Fruit fly (Drosophila melanogaster) whole organism, embryonic: ENCODE measurements around the gene hbt.

Experiments
- Ada2b ChIP-seq: fragments of 200-800 bp; sonication (Bioruptor generic); IDR thresholded peaks from 2 replicates; pipeline ENCODE4 v1.3.6; 2022; ENCODE audit warnings: missing biosample characterization, missing genetic modification characterization
- C15 ChIP-seq: fragments of 200-800 bp; sonication (Bioruptor generic); IDR thresholded peaks from 3 replicates; pipeline ENCODE4 v1.3.6; 2022; ENCODE audit warnings: missing biosample characterization, missing genetic modification characterization
- CG11247 ChIP-seq: fragments of 200-800 bp; sonication (Bioruptor generic); IDR thresholded peaks from 2 replicates; pipeline ENCODE4 v1.3.6; 2022; ENCODE audit warnings: missing biosample characterization, missing genetic modification characterization
- CG13123 ChIP-seq: fragments of 200-800 bp; sonication (Bioruptor generic); optimal IDR thresholded peaks from 2 replicates; lab custom pipeline; 2016; ENCODE audit warnings: missing biosample characterization, missing genetic modification characterization
- CG15479 ChIP-seq: fragments of 200-800 bp; sonication (Bioruptor generic); optimal IDR thresholded peaks from 3 replicates; lab custom pipeline; 2019; ENCODE audit warnings: missing biosample characterization, mild to moderate bottlenecking, missing genetic modification characterization, moderate library complexity
- CG18011 ChIP-seq: fragments of 200-800 bp; sonication (Bioruptor generic); optimal IDR thresholded peaks from 2 replicates; lab custom pipeline; 2017; ENCODE audit warnings: missing biosample characterization, missing genetic modification characterization, mild to moderate bottlenecking, moderate library complexity, missing genotype
- CG18599 ChIP-seq: fragments of 200-800 bp; sonication (Bioruptor generic); optimal IDR thresholded peaks from 3 replicates; lab custom pipeline; 2017; ENCODE audit warnings: missing biosample characterization, missing genetic modification characterization, mild to moderate bottlenecking, moderate library complexity, missing genetic modification reagents
- CG2120 ChIP-seq: fragments of 200-800 bp; sonication (Bioruptor generic); optimal IDR thresholded peaks from 3 replicates; lab custom pipeline; 2016; ENCODE audit warnings: missing biosample characterization, missing genetic modification characterization
- CG2202 ChIP-seq: fragments of 200-800 bp; sonication (Bioruptor generic); optimal IDR thresholded peaks from 2 replicates; lab custom pipeline; 2018; ENCODE audit warnings: missing biosample characterization, mild to moderate bottlenecking, missing genetic modification characterization
- CG2712 ChIP-seq: fragments of 200-800 bp; optimal IDR thresholded peaks from 3 replicates; lab custom pipeline; 2019; ENCODE audit warnings: missing biosample characterization, mild to moderate bottlenecking, missing genetic modification characterization, moderate library complexity
- CG30403 ChIP-seq: fragments of 200-800 bp; sonication (Bioruptor generic); optimal IDR thresholded peaks from 3 replicates; lab custom pipeline; 2016; ENCODE audit warnings: missing biosample characterization, missing genetic modification characterization
- CG32767 ChIP-seq: fragments of 200-800 bp; sonication (Bioruptor generic); IDR thresholded peaks from 2 replicates; pipeline ENCODE4 v1.3.6; 2022; ENCODE audit warnings: missing biosample characterization, missing genetic modification characterization
- CG6813 ChIP-seq: fragments of 200-800 bp; sonication (Bioruptor generic); optimal IDR thresholded peaks from 2 replicates; lab custom pipeline; 2017; ENCODE audit warnings: missing biosample characterization, missing genetic modification characterization, mild to moderate bottlenecking, moderate library complexity, missing genetic modification reagents
- CG7987 ChIP-seq: fragments of 200-800 bp; sonication (Bioruptor generic); optimal IDR thresholded peaks from 2 replicates; lab custom pipeline; 2018; ENCODE audit warnings: missing biosample characterization, mild to moderate bottlenecking, missing genetic modification characterization, moderate library complexity
- CG8388 ChIP-seq: fragments of 200-800 bp; sonication (Bioruptor generic); optimal IDR thresholded peaks from 2 replicates; lab custom pipeline; 2019; ENCODE audit warnings: missing biosample characterization, mild to moderate bottlenecking, missing genetic modification characterization, moderate library complexity
- CG8478 ChIP-seq: fragments of >200 bp; optimal IDR thresholded peaks from 2 replicates; lab custom pipeline; 2018
- Camta ChIP-seq: fragments of 200-800 bp; sonication (Bioruptor generic); optimal IDR thresholded peaks from 2 replicates; lab custom pipeline; 2016; ENCODE audit warnings: missing biosample characterization, missing genetic modification characterization
- CrebB ChIP-seq: fragments of 200-800 bp; sonication (Bioruptor generic); optimal IDR thresholded peaks from 3 replicates; lab custom pipeline; 2018; ENCODE audit warnings: missing biosample characterization, mild to moderate bottlenecking, missing genetic modification characterization
- D ChIP-seq, 2 experiments: fragments of 200-800 bp in 1 of 2; fragments of >200 bp in 1 of 2; sonication (Bioruptor generic) in 1 of 2; optimal IDR thresholded peaks; 2 replicates in 1 of 2; 3 replicates in 1 of 2; lab custom pipeline; 2017; ENCODE audit warnings: mild to moderate bottlenecking in 1 of 2, missing biosample characterization in 1 of 2, missing genetic modification characterization in 1 of 2, missing genetic modification reagents in 1 of 2
- D19A ChIP-seq: fragments of 200-800 bp; optimal IDR thresholded peaks from 3 replicates; lab custom pipeline; 2019; ENCODE audit warnings: missing biosample characterization, mild to moderate bottlenecking, missing genetic modification characterization, moderate library complexity
- Dip2 ChIP-seq: fragments of 200-800 bp; sonication (Bioruptor generic); IDR thresholded peaks from 2 replicates; pipeline ENCODE4 v1.3.6; 2022; ENCODE audit warnings: missing biosample characterization, missing genetic modification characterization
- Drgx ChIP-seq: fragments of 200-800 bp; sonication (Bioruptor generic); IDR thresholded peaks from 2 replicates; pipeline ENCODE4 v1.3.6; 2022; ENCODE audit warnings: missing biosample characterization, missing genetic modification characterization
- Gug ChIP-seq: fragments of 200-800 bp; sonication (Bioruptor generic); IDR thresholded peaks from 4 replicates; pipeline ENCODE4 v1.3.6; 2022; ENCODE audit warnings: missing biosample characterization, missing genetic modification characterization
- Kr ChIP-seq: fragments of 200-800 bp; sonication (Bioruptor generic); optimal IDR thresholded peaks from 2 replicates; lab custom pipeline; 2017; ENCODE audit warnings: missing biosample characterization, mild to moderate bottlenecking, missing genetic modification characterization
- Lhr ChIP-seq: fragments of 200-800 bp; sonication (Bioruptor generic); optimal IDR thresholded peaks from 3 replicates; lab custom pipeline; 2017; ENCODE audit warnings: mild to moderate bottlenecking, missing biosample characterization, missing genetic modification reagents, missing genetic modification characterization
- MBD-R2 ChIP-seq: fragments of 200-800 bp; sonication (Bioruptor generic); IDR thresholded peaks from 2 replicates; pipeline ENCODE4 v1.3.6; 2022; ENCODE audit warnings: missing biosample characterization, missing genetic modification characterization
- NC2β ChIP-seq: fragments of 200-800 bp; sonication (Bioruptor generic); optimal IDR thresholded peaks from 2 replicates; lab custom pipeline; 2016; ENCODE audit warnings: missing biosample characterization, missing genetic modification characterization
- Neu2 ChIP-seq: fragments of 200-800 bp; sonication (Bioruptor generic); optimal IDR thresholded peaks from 3 replicates; lab custom pipeline; 2016; ENCODE audit warnings: missing biosample characterization, missing genetic modification characterization, borderline replicate concordance
- Sry-β ChIP-seq: fragments of 200-800 bp; sonication (Bioruptor generic); optimal IDR thresholded peaks from 2 replicates; lab custom pipeline; 2018; ENCODE audit warnings: missing biosample characterization, mild to moderate bottlenecking, missing genetic modification characterization, moderate library complexity
- Usf ChIP-seq: fragments of 200-800 bp; sonication (Bioruptor generic); optimal IDR thresholded peaks from 2 replicates; lab custom pipeline; 2017; ENCODE audit warnings: missing genotype, missing biosample characterization, missing genetic modification characterization
- amos ChIP-seq: fragments of 200-800 bp; sonication (Bioruptor generic); IDR thresholded peaks from 2 replicates; pipeline ENCODE4 v1.3.6; 2022; ENCODE audit warnings: missing biosample characterization, missing genetic modification characterization; ENCODE audit not compliant: partially characterized antibody
- bowl ChIP-seq: fragments of 200-800 bp; sonication (Bioruptor generic); IDR thresholded peaks from 2 replicates; pipeline ENCODE4 v1.3.6; 2022; ENCODE audit warnings: missing biosample characterization, missing genetic modification characterization
- bsh ChIP-seq, 2 experiments: fragments of 200-800 bp; sonication (Bioruptor generic); optimal IDR thresholded peaks; 2 replicates each; lab custom pipeline; 2017 to 2018; ENCODE audit warnings: mild to moderate bottlenecking in 2 of 2, missing biosample characterization in 2 of 2, missing genetic modification characterization in 2 of 2, moderate library complexity in 1 of 2
- ci ChIP-seq: fragments of 200-800 bp; sonication (Bioruptor generic); IDR thresholded peaks from 3 replicates; pipeline ENCODE4 v1.3.6; 2022; ENCODE audit warnings: missing biosample characterization, missing genetic modification characterization
- dati ChIP-seq: fragments of 200-800 bp; sonication (Bioruptor generic); IDR thresholded peaks from 2 replicates; pipeline ENCODE4 v1.3.6; 2022; ENCODE audit warnings: missing biosample characterization, missing genetic modification characterization
- dm ChIP-seq: fragments of 200-800 bp; sonication (Bioruptor generic); optimal IDR thresholded peaks from 3 replicates; lab custom pipeline; 2016; ENCODE audit warnings: missing biosample characterization, missing genetic modification characterization
- ems ChIP-seq: fragments of 200-800 bp; sonication (Bioruptor generic); optimal IDR thresholded peaks from 3 replicates; lab custom pipeline; 2016; ENCODE audit warnings: missing biosample characterization, missing genetic modification characterization
- ewg ChIP-seq: fragments of 200-800 bp; sonication (Bioruptor generic); optimal IDR thresholded peaks from 3 replicates; lab custom pipeline; 2017; ENCODE audit warnings: mild to moderate bottlenecking, missing biosample characterization, missing genetic modification reagents, missing genetic modification characterization
- hkb ChIP-seq, 2 experiments: fragments of 200-800 bp in 1 of 2; fragments of >200 bp in 1 of 2; sonication (Bioruptor generic) in 1 of 2; IDR thresholded peaks in 1 of 2; optimal IDR thresholded peaks in 1 of 2; 2 replicates each; pipeline versions ENCODE4 v1.3.6 to Lab custom; 2017 to 2022; ENCODE audit warnings: missing biosample characterization in 1 of 2, missing genetic modification characterization in 1 of 2
- ind ChIP-seq: fragments of 200-800 bp; sonication (Bioruptor generic); optimal IDR thresholded peaks from 3 replicates; lab custom pipeline; 2016; ENCODE audit warnings: missing biosample characterization, missing genetic modification characterization
- jigr1 ChIP-seq: fragments of 200-800 bp; sonication (Bioruptor generic); IDR thresholded peaks from 3 replicates; pipeline ENCODE4 v1.3.6; 2022; ENCODE audit warnings: missing biosample characterization, missing genetic modification characterization
- lola ChIP-seq, 3 experiments: fragments of >200 bp in 2 of 3; fragments of 200-800 bp in 1 of 3; sonication (Bioruptor generic) in 1 of 3; optimal IDR thresholded peaks; 2 replicates each; lab custom pipeline; 2017 to 2019; ENCODE audit warnings: missing biosample characterization in 3 of 3, missing genetic modification characterization in 3 of 3, mild to moderate bottlenecking in 1 of 3, moderate library complexity in 1 of 3
- lov ChIP-seq, 2 experiments: fragments of 200-800 bp in 1 of 2; fragments of >200 bp in 1 of 2; sonication (Bioruptor generic) in 1 of 2; IDR thresholded peaks in 1 of 2; optimal IDR thresholded peaks in 1 of 2; 2 replicates in 1 of 2; 3 replicates in 1 of 2; pipeline versions ENCODE4 v1.3.6 to Lab custom; 2017 to 2022; ENCODE audit warnings: missing biosample characterization in 1 of 2, missing genetic modification characterization in 1 of 2
- mam ChIP-seq: fragments of 200-800 bp; sonication (Bioruptor generic); optimal IDR thresholded peaks from 3 replicates; lab custom pipeline; 2016; ENCODE audit warnings: missing biosample characterization, missing genetic modification characterization
- pb ChIP-seq: fragments of 200-800 bp; sonication (Bioruptor generic); optimal IDR thresholded peaks from 3 replicates; lab custom pipeline; 2016; ENCODE audit warnings: missing biosample characterization, missing genetic modification characterization
- psq ChIP-seq: fragments of 200-800 bp; sonication (Bioruptor generic); optimal IDR thresholded peaks from 2 replicates; lab custom pipeline; 2017; ENCODE audit warnings: missing biosample characterization, missing genetic modification characterization
- sug ChIP-seq: fragments of 200-800 bp; optimal IDR thresholded peaks from 2 replicates; lab custom pipeline; 2019; ENCODE audit warnings: missing biosample characterization, mild to moderate bottlenecking, missing genetic modification characterization, moderate library complexity
- tgo ChIP-seq: fragments of 200-800 bp; sonication (Bioruptor generic); IDR thresholded peaks from 3 replicates; pipeline ENCODE4 v1.3.6; 2022; ENCODE audit warnings: missing biosample characterization, missing genetic modification characterization
- trh ChIP-seq: fragments of 200-800 bp; sonication (Bioruptor generic); optimal IDR thresholded peaks from 2 replicates; lab custom pipeline; 2016; ENCODE audit warnings: missing biosample characterization, missing genetic modification characterization
- ttk ChIP-seq: fragments of 200-800 bp; sonication (Bioruptor generic); IDR thresholded peaks from 2 replicates; pipeline ENCODE4 v2.1.2; 2022; ENCODE audit warnings: missing biosample characterization, missing genetic modification characterization

hbt gene

dm6 chr2L:13370762-13371161, 39.8 kb upstream of the hbt start, which contains the start of gene ND-B22 (continued):
- TF ChIP-seq hkb (optimal IDR thresholded peaks at IDR 0.05; lab: Kevin White, UChicago) (no peak), hkb (GFP tag; IDR thresholded peaks at IDR 0.05; lab: Robert Waterston, UW) (peak; percentile 34; the same call in 1 of the 2 replicates), dati (no peak), CG2202 (tag; lab: Kevin White, UChicago) (no peak), CG8478 (no peak), bsh (GFP tag; optimal IDR thresholded peaks at IDR 0.05; lab: Kevin White, UChicago) (peak in 1 of 2 experiments; percentile 26), D (optimal IDR thresholded peaks at IDR 0.05; lab: Kevin White, UChicago) (no peak), D (GFP tag; optimal IDR thresholded peaks at IDR 0.05; lab: Kevin White, UChicago) (no peak), NC2β (GFP tag; lab: Kevin White, UChicago) (peak; percentile 17), tgo (GFP tag; lab: Robert Waterston, UW) (no peak), D19A (peak; percentile 27), jigr1 (GFP tag; lab: Robert Waterston, UW) (no peak), ind (GFP tag; lab: Kevin White, UChicago) (peak; percentile 46), psq (GFP tag; lab: Kevin White, UChicago) (no peak), Sry-β (GFP tag; lab: Kevin White, UChicago) (no peak), C15 (GFP tag; lab: Robert Waterston, UW) (no peak), CG8388 (GFP tag; lab: Kevin White, UChicago) (no peak), CrebB (tag; lab: Kevin White, UChicago) (no peak), Usf (GFP tag; lab: Kevin White, UChicago) (no peak), ems (peak; percentile 26), CG6813 (GFP tag; lab: Kevin White, UChicago) (no peak), CG11247 (peak; percentile 36; the same call in 1 of the 2 replicates), sug (tag; lab: Kevin White, UChicago) (peak; percentile 53), CG2712 (tag; lab: Kevin White, UChicago) (peak; percentile 42), CG2120 (peak; percentile 73), pb (GFP tag; lab: Kevin White, UChicago) (no peak), Dip2 (no peak), Gug (GFP tag; lab: Robert Waterston, UW) (no peak; the same call in 3 of the 4 replicates), Neu2 (GFP tag; lab: Kevin White, UChicago) (no peak), amos (GFP tag; lab: Robert Waterston, UW) (peak; percentile 30; the same call in 1 of the 2 replicates), ttk (GFP tag; lab: Robert Waterston, UW) (no peak), CG7987 (GFP tag; lab: Kevin White, UChicago) (peak; percentile 23), CG18011 (GFP tag; lab: Kevin White, UChicago) (peak; percentile 17), mam (GFP tag; lab: Kevin White, UChicago) (peak; percentile 58), trh (no peak), Drgx (GFP tag; lab: Robert Waterston, UW) (no peak), CG32767 (GFP tag; lab: Robert Waterston, UW) (no peak), Camta (GFP tag; lab: Kevin White, UChicago) (no peak), CG15479 (GFP tag; lab: Kevin White, UChicago) (no peak), CG30403 (GFP tag; lab: Kevin White, UChicago) (peak; percentile 58), bowl (GFP tag; lab: Robert Waterston, UW) (no peak), lov (optimal IDR thresholded peaks at IDR 0.05; lab: Kevin White, UChicago) (no peak), lov (GFP tag; IDR thresholded peaks at IDR 0.05; lab: Robert Waterston, UW) (no peak), Ada2b (GFP tag; lab: Robert Waterston, UW) (no peak), dm (GFP tag; lab: Kevin White, UChicago) (no peak), ci (GFP tag; lab: Robert Waterston, UW) (peak; percentile 66), lola (GFP tag; optimal IDR thresholded peaks at IDR 0.05; lab: Kevin White, UChicago) (no peak), MBD-R2 (GFP tag; lab: Robert Waterston, UW) (peak; percentile 85), CG13123 (GFP tag; lab: Kevin White, UChicago) (no peak), CG18599 (peak; percentile 51), Lhr (peak; percentile 34), ewg (GFP tag; lab: Kevin White, UChicago) (peak; percentile 52), Kr (no peak)
